Worm (Caenorhabditis elegans): Measurements from ENCODE around the gene nspc-14.

- TF ChIP-seq nhr-237 (tag; optimal IDR thresholded peaks at IDR 0.05) (no peak), ceh-28 (tag; optimal IDR thresholded peaks at IDR 0.05) (no peak), nhr-12 (tag; optimal IDR thresholded peaks at IDR 0.05) (no peak), aly-2 (tag; optimal IDR thresholded peaks at IDR 0.05) (no peak), skn-1 (tag; optimal IDR thresholded peaks at IDR 0.05) (no peak), ama-1 (optimal IDR thresholded peaks at IDR 0.05) (no peak), pqm-1 (tag; optimal IDR thresholded peaks at IDR 0.05) (no peak), ceh-9 (tag; optimal IDR thresholded peaks at IDR 0.05) (no peak), ceh-16 (tag; optimal IDR thresholded peaks at IDR 0.05) (no peak), nhr-76 (tag; optimal IDR thresholded peaks at IDR 0.05) (no peak), unc-39 (tag; optimal IDR thresholded peaks at IDR 0.05) (no peak), nhr-28 (tag; optimal IDR thresholded peaks at IDR 0.05) (no peak)
Observed at ce11 chrX:12341338-12341737, 17.5 kb downstream of the nspc-14 start, which contains the start of gene zig-2.
